Worm (Caenorhabditis elegans) whole organism, dauer: ENCODE data around the gene ten-1.

ENCODE experiments used
- unc-62 ChIP-seq: sonication (generic microtip); optimal IDR thresholded peaks from 2 replicates; lab custom pipeline; 2017; ENCODE audit warnings: missing biosample characterization, missing genetic modification reagents, missing genetic modification characterization

ten-1 gene

DNA sequence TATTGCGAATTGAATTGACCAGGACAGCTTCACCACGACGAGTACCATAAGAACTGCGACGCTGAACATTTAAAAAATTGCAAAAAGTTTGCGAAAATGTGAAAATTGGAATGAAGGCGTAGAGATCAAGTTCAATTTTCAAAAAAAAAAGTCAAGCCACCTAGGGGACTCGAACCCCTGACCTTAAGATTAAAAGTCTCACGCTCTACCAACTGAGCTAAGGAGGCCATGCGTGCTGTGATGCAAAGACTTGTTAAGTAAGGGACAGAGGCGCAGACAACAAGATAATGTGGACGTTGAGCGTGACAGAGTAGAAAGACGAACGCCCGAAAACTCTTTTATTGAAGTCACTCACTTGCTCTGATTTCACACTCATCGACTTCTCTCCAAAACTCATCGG lies 66.8 kb downstream of the ten-1 start:
- TF ChIP-seq unc-62 (GFP tag; lab: Kevin White, UChicago): no peak

DNA sequence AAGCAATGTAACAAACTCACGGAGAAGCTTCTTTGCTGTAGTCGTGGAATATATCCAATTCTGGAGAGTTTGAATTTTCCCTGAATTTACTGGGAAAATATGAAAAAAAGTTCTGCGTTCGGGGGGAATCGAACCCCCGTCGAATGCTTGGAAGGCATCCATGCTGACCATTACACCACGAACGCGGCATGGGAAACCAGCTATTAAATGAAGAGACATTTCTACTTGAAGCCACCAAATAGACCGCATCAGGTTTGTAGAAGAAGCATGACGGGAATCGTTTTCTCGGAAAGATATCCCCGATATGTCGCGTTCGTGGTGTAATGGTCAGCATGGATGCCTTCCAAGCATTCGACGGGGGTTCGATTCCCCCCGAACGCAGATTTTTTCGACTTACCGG lies 67.8 kb downstream of the ten-1 start:
- TF ChIP-seq unc-62 (GFP tag; lab: Kevin White, UChicago): no peak

DNA sequence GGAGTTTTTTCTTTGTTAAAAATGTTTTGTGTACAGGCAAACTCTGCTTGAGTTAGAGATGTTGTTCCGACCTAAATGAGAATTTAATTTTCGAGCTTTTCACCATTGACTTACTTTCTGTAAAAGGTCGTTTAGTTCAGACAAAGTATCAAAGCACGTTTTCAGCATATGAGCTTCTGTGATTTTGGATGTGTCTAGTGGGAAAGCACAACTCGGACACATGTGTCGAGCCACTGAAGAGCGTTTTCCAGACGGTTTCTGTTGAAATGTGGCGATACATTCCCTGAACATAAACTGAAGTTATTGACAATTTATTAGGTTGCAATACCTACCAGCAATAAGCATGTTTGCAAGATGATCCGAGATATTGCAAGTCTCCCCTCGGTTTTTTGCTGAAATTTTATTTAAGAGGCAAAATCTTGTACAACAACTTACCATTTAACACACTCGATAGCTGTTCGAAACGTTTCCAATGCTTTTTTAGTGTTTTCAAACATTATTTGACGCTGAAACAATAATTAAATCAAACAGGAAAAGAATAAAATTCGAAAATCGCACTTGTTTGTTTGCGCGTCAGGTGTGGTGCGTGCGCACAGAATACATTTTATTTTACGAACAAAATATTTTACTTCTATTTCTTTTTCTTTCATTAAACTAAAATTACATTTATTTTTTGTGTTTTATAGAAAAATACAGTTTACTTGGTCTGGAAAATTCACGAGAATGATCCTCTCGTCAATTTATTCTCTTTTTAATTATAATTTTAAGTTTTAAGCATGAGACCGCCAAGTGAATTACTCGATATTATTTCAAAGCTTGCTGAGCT lies 68.5 kb downstream of the ten-1 start, which contains the start of the genes brd-1 and K04C2.2:
brd-1 (minus strand) TSS at position 506 of the 826 bp plus-strand sequence.
K04C2.2 (plus strand) TSS at position 776 of the 826 bp plus-strand sequence.
- TF ChIP-seq unc-62 (GFP tag; lab: Kevin White, UChicago): no peak

DNA sequence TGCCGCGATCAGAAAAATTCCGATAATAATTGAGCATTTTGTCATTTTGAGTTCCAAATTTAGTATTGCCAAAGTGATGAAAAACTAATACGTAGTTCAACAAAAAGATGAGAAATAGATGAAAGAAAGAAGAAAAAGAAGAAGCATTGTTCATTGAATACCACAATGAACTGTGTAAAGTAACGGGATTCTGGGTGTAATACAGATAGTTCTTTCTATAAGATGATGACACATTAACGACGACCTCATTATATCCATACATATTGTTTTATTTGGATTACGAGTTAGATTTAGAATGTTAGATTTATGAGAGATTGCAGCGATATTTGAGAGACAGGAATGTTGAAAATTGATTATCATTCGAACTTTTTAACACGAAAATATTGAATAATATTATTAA lies 70.8 kb downstream of the ten-1 start, which contains the start of gene K04C2.5:
K04C2.5 (minus strand) TSS at position 101 of the 400 bp plus-strand sequence.
- TF ChIP-seq unc-62 (GFP tag; lab: Kevin White, UChicago): no peak

DNA sequence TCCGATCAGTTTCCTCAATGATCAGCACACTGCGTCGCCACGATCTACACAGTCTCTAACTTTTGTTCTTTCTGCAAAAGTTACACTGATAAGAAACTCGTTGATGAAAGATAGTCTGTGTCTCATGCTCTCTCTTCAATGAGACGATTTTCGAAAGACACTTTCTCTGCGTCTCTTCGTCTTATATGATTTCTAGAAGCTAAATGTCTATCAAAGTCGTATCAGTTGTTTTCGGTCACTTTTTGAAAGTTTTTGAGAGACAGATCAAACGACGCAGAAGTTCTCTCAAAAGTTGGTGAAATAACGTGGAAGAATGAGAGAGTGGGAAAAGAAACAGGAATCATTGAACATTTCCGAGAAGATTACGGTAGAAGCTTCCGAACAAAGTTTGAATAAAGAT lies 74.4 kb downstream of the ten-1 start:
- TF ChIP-seq unc-62 (GFP tag; lab: Kevin White, UChicago): no peak

DNA sequence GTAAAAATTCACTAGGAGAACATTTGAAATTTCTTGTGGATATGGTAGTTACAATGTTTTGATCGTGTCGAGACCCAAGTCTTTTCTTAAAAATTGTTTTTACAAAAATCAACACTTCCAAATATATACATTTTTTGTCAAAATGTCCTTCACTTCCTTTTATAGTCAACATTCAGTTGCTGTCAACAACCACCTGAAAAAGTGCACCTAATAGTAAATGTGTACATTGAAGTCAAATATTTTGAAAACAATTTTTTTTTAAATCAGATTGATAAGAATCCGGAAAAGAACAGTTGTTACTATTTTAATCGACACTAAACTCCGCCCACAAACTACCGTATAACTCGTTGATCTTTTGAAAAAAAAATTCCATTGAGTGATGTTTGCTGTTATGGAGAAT lies 74.9 kb downstream of the ten-1 start:
- TF ChIP-seq unc-62 (GFP tag; lab: Kevin White, UChicago): no peak
